Worm (Caenorhabditis elegans) whole organism, L1 larva: ENCODE data around the gene rec-8.

Experiments
- elt-3 ChIP-seq, 6 experiments: fragments of 150-350 bp in 1 of 6; sonication (generic microtip); optimal IDR thresholded peaks; 2 replicates each; lab custom pipeline; 2017 to 2018; ENCODE audit warnings: missing biosample characterization in 6 of 6, missing genetic modification characterization in 6 of 6, inconsistent platforms in 1 of 6
- lir-3 ChIP-seq: sonication (generic microtip); optimal IDR thresholded peaks from 2 replicates; lab custom pipeline; 2016; ENCODE audit warnings: mild to moderate bottlenecking, missing genetic modification characterization, moderate library complexity, missing compliant biosample characterization; ENCODE audit not compliant: poor library complexity
- mef-2 ChIP-seq: fragments of 150-350 bp; optimal IDR thresholded peaks from 2 replicates; lab custom pipeline; 2014; ENCODE audit warnings: missing biosample characterization, missing genetic modification characterization
- nhr-77 ChIP-seq: fragments of 150-350 bp; optimal IDR thresholded peaks from 2 replicates; lab custom pipeline; 2014; ENCODE audit warnings: missing biosample characterization, missing genetic modification characterization
- nhr-90 ChIP-seq: sonication (generic microtip); optimal IDR thresholded peaks from 2 replicates; lab custom pipeline; 2016; ENCODE audit warnings: mild to moderate bottlenecking, missing genetic modification characterization, missing compliant biosample characterization; ENCODE audit not compliant: poor library complexity
- unc-62 ChIP-seq: fragments of 150-350 bp; optimal IDR thresholded peaks from 2 replicates; lab custom pipeline; 2014; ENCODE audit warnings: missing biosample characterization, missing genetic modification reagents, missing genetic modification characterization
- unc-98 ChIP-seq: fragments of 200-800 bp; sonication (Bioruptor generic); IDR thresholded peaks from 2 replicates; pipeline ENCODE4 v1.3.6; 2022; ENCODE audit warnings: missing genetic modification characterization, missing compliant biosample characterization

DNA sequence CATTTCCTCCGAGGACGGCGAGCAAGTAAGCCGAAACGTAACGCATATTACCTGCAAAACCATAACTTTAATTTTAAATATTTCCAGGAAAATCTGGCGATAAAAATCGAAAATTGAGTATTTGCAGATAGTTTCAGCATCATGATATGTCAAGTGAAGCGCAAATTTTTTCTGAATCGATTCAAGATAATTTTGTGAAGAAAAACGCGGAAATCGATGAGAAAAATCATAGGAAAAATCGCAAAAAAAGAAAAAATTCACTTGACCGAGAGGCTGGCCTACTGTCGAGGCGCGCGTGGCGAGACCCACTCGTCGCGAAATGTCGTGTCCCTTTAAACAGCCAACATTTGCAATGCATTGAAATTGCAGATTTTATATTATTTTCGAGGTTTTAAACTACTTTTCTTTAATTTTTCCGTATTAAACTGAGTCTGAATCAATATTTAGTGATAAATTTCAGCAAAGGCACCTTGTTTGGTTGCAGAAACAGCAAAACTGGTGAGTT is 17.3 kb upstream of the rec-8 start, which contains the start of the genes rla-2, popl-7 and Y62E10A.24:
- TF ChIP-seq mef-2 (tag; lab: Kevin White, UChicago) (no peak), lir-3 (no peak), nhr-90 (no peak), nhr-77 (no peak), unc-98 (no peak), unc-62 (GFP tag; lab: Kevin White, UChicago) (no peak), elt-3 (tag; optimal IDR thresholded peaks at IDR 0.05; lab: Kevin White, UChicago) (no peak)
